Worm (Caenorhabditis elegans): ENCODE measurements around the gene ttr-10.
A peak's percentile ranks its signal among the peaks of the same experiment; 100 is the strongest.

The ttr-10 gene

ce11 chrV:7580378-7580777, 26.7 kb upstream of the ttr-10 start, which contains the start of gene ets-6 (continued):
- TF ChIP-seq T07F8.4 (tag; optimal IDR thresholded peaks at IDR 0.05) (no peak), xnd-1 (tag; optimal IDR thresholded peaks at IDR 0.05) (no peak), mel-28 (tag; optimal IDR thresholded peaks at IDR 0.05; ENCODE audit: borderline replicate concordance) (no peak), rcor-1 (GFP tag; IDR thresholded peaks at IDR 0.05) (peak; percentile 61), B0261.1 (tag; optimal IDR thresholded peaks at IDR 0.05) (no peak), mxl-1 (tag; optimal IDR thresholded peaks at IDR 0.05) (no peak), F57A8.1 (GFP tag; optimal IDR thresholded peaks at IDR 0.05) (no peak), ztf-28 (GFP tag; IDR thresholded peaks at IDR 0.05) (no peak), ceh-100 (GFP tag; IDR thresholded peaks at IDR 0.05) (no peak), him-1 (tag; optimal IDR thresholded peaks at IDR 0.05) (no peak), F10E7.11 (tag; optimal IDR thresholded peaks at IDR 0.05) (no peak), die-1 (tag; optimal IDR thresholded peaks at IDR 0.05) (no peak), ekl-4 (GFP tag; IDR thresholded peaks at IDR 0.05) (peak; percentile 25; the same call in 1 of the 2 replicates), attf-3 (GFP tag; conservative IDR thresholded peaks at IDR 0.05) (no peak), bed-2 (GFP tag; IDR thresholded peaks at IDR 0.05) (no peak), F33H1.4 (GFP tag; IDR thresholded peaks at IDR 0.05) (no peak), F49E8.2 (tag; optimal IDR thresholded peaks at IDR 0.05; ENCODE audit: insufficient read depth) (no peak)

DNA sequence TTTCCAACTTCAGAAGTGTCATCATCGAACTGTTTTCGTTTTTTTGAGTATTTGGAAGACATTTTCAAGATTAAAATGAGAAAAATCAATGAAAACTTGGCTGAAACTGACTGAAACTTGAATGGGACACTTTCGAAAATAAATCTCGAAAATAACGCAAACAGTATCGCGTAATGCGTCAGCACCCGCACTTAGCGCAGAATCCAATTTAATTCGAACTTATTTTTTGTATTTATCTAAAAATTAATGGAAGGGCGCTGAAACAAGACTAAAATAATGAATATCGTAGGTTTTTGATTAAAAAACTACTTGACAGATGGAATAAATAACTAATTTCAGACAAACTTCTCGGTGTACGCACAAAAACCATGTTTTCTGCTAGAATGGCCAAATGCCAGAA, 21.8 kb upstream of the ttr-10 start, which contains the start of the genes snu-66 and ints-9:
snu-66 (minus strand) TSS at position 108 of the 400 bp plus-strand sequence.
ints-9 (plus strand) TSS at position 240 of the 400 bp plus-strand sequence.
- TF ChIP-seq tbp1 (GFP tag; optimal IDR thresholded peaks at IDR 0.05) (peak; percentile 15), attf-5 (GFP tag; optimal IDR thresholded peaks at IDR 0.05) (peak; percentile 65), hrde-1 (tag; optimal IDR thresholded peaks at IDR 0.05; ENCODE audit: borderline replicate concordance) (no peak), cebp-1 (GFP tag; IDR thresholded peaks at IDR 0.05) (no peak), cebp-1 (tag; optimal IDR thresholded peaks at IDR 0.05) (peak; percentile 45), nhr-27 (tag; optimal IDR thresholded peaks at IDR 0.05) (no peak), lin-35 (GFP tag; optimal IDR thresholded peaks at IDR 0.05) (peak in 1 of 3 experiments; percentile 75), ztf-6 (GFP tag; IDR thresholded peaks at IDR 0.05) (no peak), dox-1 (GFP tag; IDR thresholded peaks at IDR 0.05) (0 out of 2 replicates have a peak, but pooled peaks have one; percentile 16), ceh-91 (GFP tag; IDR thresholded peaks at IDR 0.05) (0 out of 2 replicates have a peak, but pooled peaks have one; percentile 11), madf-3 (GFP tag; IDR thresholded peaks at IDR 0.05) (no peak), B0261.1 (tag; optimal IDR thresholded peaks at IDR 0.05) (no peak), gei-17 (GFP tag; optimal IDR thresholded peaks at IDR 0.05) (no peak), nhr-120 (GFP tag; IDR thresholded peaks at IDR 0.05) (no peak), madf-6 (GFP tag; IDR thresholded peaks at IDR 0.05) (peak; percentile 41; the same call in 1 of the 2 replicates), rec-8 (tag; optimal IDR thresholded peaks at IDR 0.05) (no peak), rcor-1 (GFP tag; IDR thresholded peaks at IDR 0.05) (no peak), ceh-27 (GFP tag; optimal IDR thresholded peaks at IDR 0.05) (no peak), Y79H2A.3 (GFP tag; conservative IDR thresholded peaks at IDR 0.05) (no peak), lsy-27 (tag; optimal IDR thresholded peaks at IDR 0.05; ENCODE audit: borderline replicate concordance, insufficient read depth) (no peak), F57A8.1 (GFP tag; optimal IDR thresholded peaks at IDR 0.05) (no peak), F33H1.4 (GFP tag; IDR thresholded peaks at IDR 0.05) (peak; percentile 40), C17E4.6 (GFP tag; IDR thresholded peaks at IDR 0.05) (no peak), T07F8.4 (tag; optimal IDR thresholded peaks at IDR 0.05) (no peak), chd-7 (tag; optimal IDR thresholded peaks at IDR 0.05) (no peak), T26A5.8 (tag; optimal IDR thresholded peaks at IDR 0.05) (no peak), lsl-1 (GFP tag; optimal IDR thresholded peaks at IDR 0.05) (peak; percentile 41), athp-1 (tag; optimal IDR thresholded peaks at IDR 0.05) (no peak), mel-28 (tag; optimal IDR thresholded peaks at IDR 0.05; ENCODE audit: borderline replicate concordance) (no peak), mcd-1 (GFP tag; IDR thresholded peaks at IDR 0.05) (peak; percentile 80), pbrm-1 (GFP tag; IDR thresholded peaks at IDR 0.05) (peak; percentile 7; the same call in 1 of the 2 replicates), xnd-1 (tag; optimal IDR thresholded peaks at IDR 0.05) (no peak), unc-130 (GFP tag; optimal IDR thresholded peaks at IDR 0.05) (no peak), ceh-100 (GFP tag; IDR thresholded peaks at IDR 0.05) (no peak), F57C9.4 (tag; optimal IDR thresholded peaks at IDR 0.05) (no peak), nhr-80 (tag; optimal IDR thresholded peaks at IDR 0.05) (peak; percentile 1), repo-1 (tag; optimal IDR thresholded peaks at IDR 0.05) (no peak)

Data from whole organism, young adult.